Fruit fly (Drosophila melanogaster): ENCODE data around the gene sunn.

dm6 chr3L:11685876-11686275 is 42.3 kb upstream of the sunn start:
- TF ChIP-seq Sin3A (optimal IDR thresholded peaks at IDR 0.05) (no peak), ttk (optimal IDR thresholded peaks at IDR 0.05) (no peak), h (optimal IDR thresholded peaks at IDR 0.05) (no peak)
